Worm (Caenorhabditis elegans) whole organism, L3 larva: ENCODE results near the gene srxa-11.

Source experiments
- aly-2 ChIP-seq: fragments of 150-350 bp; optimal IDR thresholded peaks from 2 replicates; lab custom pipeline; 2014; ENCODE audit warnings: missing biosample characterization, missing genetic modification characterization
- ama-1 ChIP-seq: fragments of 150-350 bp; optimal IDR thresholded peaks from 2 replicates; lab custom pipeline; 2018
- ceh-82 ChIP-seq: fragments of 150-350 bp; optimal IDR thresholded peaks from 2 replicates; lab custom pipeline; 2014; ENCODE audit warnings: missing biosample characterization, missing genetic modification characterization
- ceh-9 ChIP-seq: sonication (generic microtip); optimal IDR thresholded peaks from 2 replicates; lab custom pipeline; 2018; ENCODE audit warnings: missing biosample characterization, missing genetic modification characterization
- fkh-10 ChIP-seq: sonication (generic microtip); optimal IDR thresholded peaks from 2 replicates; lab custom pipeline; 2017; ENCODE audit warnings: missing biosample characterization, missing genetic modification reagents, missing genetic modification characterization
- lin-39 ChIP-seq: fragments of 150-350 bp; optimal IDR thresholded peaks from 2 replicates; lab custom pipeline; 2018; ENCODE audit warnings: missing biosample characterization, missing genetic modification reagents, missing genetic modification characterization
- nfya-1 ChIP-seq: sonication (generic microtip); optimal IDR thresholded peaks from 2 replicates; lab custom pipeline; 2017; ENCODE audit warnings: missing genetic modification characterization, mild to moderate bottlenecking, missing compliant biosample characterization, antibody characterized with exemption, moderate library complexity; ENCODE audit not compliant: insufficient read depth
- nhr-237 ChIP-seq: fragments of 150-350 bp; optimal IDR thresholded peaks from 2 replicates; lab custom pipeline; 2014; ENCODE audit warnings: missing biosample characterization, missing genetic modification characterization
- nhr-25 ChIP-seq: sonication (generic microtip); optimal IDR thresholded peaks from 2 replicates; lab custom pipeline; 2017; ENCODE audit warnings: missing biosample characterization, missing genetic modification characterization
- nhr-28 ChIP-seq: fragments of 150-350 bp; optimal IDR thresholded peaks from 2 replicates; lab custom pipeline; 2014; ENCODE audit warnings: missing biosample characterization, missing genetic modification characterization
- pha-4 ChIP-seq: fragments of 150-350 bp; optimal IDR thresholded peaks from 2 replicates; lab custom pipeline; 2014; ENCODE audit warnings: missing biosample characterization, missing genetic modification reagents, missing genetic modification characterization

- TF ChIP-seq ama-1, result no peak
- no peak for TF ChIP-seq nhr-237
- no peak for TF ChIP-seq ceh-82 (tag; lab: Kevin White, UChicago)
- no peak for TF ChIP-seq nfya-1 (tag; lab: Kevin White, UChicago)
- TF ChIP-seq fkh-10, result no peak
- no peak for TF ChIP-seq ceh-9 (tag; lab: Kevin White, UChicago)
- TF ChIP-seq aly-2 (tag; lab: Kevin White, UChicago), result no peak
- TF ChIP-seq pha-4 (tag; lab: Kevin White, UChicago), result no peak
- TF ChIP-seq nhr-28 (tag; lab: Kevin White, UChicago), result no peak
- TF ChIP-seq nhr-25, result no peak
- no peak for TF ChIP-seq lin-39 (tag; lab: Kevin White, UChicago)
Measured at ce11 chrV:13936850-13937249, 12.9 kb downstream of the srxa-11 start, which contains the start of gene srw-145.
